Fruit fly (Drosophila melanogaster) whole organism, embryonic: ENCODE data around the gene CG13046.

ENCODE experiments used
- Atf-2 ChIP-seq: fragments of 200-800 bp; sonication (Bioruptor generic); optimal IDR thresholded peaks from 2 replicates; lab custom pipeline; 2016; ENCODE audit warnings: missing biosample characterization, missing genetic modification characterization
- Bgb ChIP-seq: fragments of 200-800 bp; sonication (Bioruptor generic); IDR thresholded peaks from 2 replicates; pipeline ENCODE4 v1.3.6; 2022; ENCODE audit warnings: missing biosample characterization, missing genetic modification characterization; ENCODE audit not compliant: partially characterized antibody
- BtbVII ChIP-seq: fragments of 200-800 bp; sonication (Bioruptor generic); optimal IDR thresholded peaks from 3 replicates; lab custom pipeline; 2017; ENCODE audit warnings: missing biosample characterization, mild to moderate bottlenecking, missing genetic modification characterization
- CG10462 ChIP-seq: fragments of 200-800 bp; sonication (Bioruptor generic); optimal IDR thresholded peaks from 2 replicates; lab custom pipeline; 2016; ENCODE audit warnings: missing biosample characterization, missing genetic modification characterization
- CG11723 ChIP-seq: fragments of 200-800 bp; sonication (Bioruptor generic); optimal IDR thresholded peaks from 2 replicates; lab custom pipeline; 2017; ENCODE audit warnings: missing biosample characterization, mild to moderate bottlenecking, missing genetic modification characterization
- CG12769 ChIP-seq: fragments of 200-800 bp; sonication (Bioruptor generic); optimal IDR thresholded peaks from 2 replicates; lab custom pipeline; 2019; ENCODE audit warnings: missing biosample characterization, mild to moderate bottlenecking, missing genetic modification characterization, moderate library complexity
- CG13287 ChIP-seq: fragments of 200-800 bp; sonication (Bioruptor generic); IDR thresholded peaks from 2 replicates; pipeline ENCODE4 v1.3.6; 2022; ENCODE audit warnings: missing biosample characterization, missing genetic modification characterization; ENCODE audit not compliant: partially characterized antibody
- CG15514 ChIP-seq: fragments of 200-800 bp; sonication (Bioruptor generic); optimal IDR thresholded peaks from 3 replicates; lab custom pipeline; 2017; ENCODE audit warnings: missing biosample characterization, missing genetic modification characterization, mild to moderate bottlenecking, moderate library complexity, missing genetic modification reagents
- CG17612 ChIP-seq: fragments of 200-800 bp; sonication (Bioruptor generic); IDR thresholded peaks from 2 replicates; pipeline ENCODE4 v1.3.6; 2022; ENCODE audit warnings: missing biosample characterization, missing genetic modification characterization
- CG18262 ChIP-seq: fragments of 200-800 bp; optimal IDR thresholded peaks from 3 replicates; lab custom pipeline; 2019; ENCODE audit warnings: missing biosample characterization, mild to moderate bottlenecking, missing genetic modification characterization, moderate library complexity
- CG4328 ChIP-seq: fragments of 200-800 bp; sonication (Bioruptor generic); optimal IDR thresholded peaks from 3 replicates; lab custom pipeline; 2017; ENCODE audit warnings: missing biosample characterization, missing genetic modification reagents, missing genetic modification characterization
- CG6683 ChIP-seq: fragments of 200-800 bp; sonication (Bioruptor generic); optimal IDR thresholded peaks from 2 replicates; lab custom pipeline; 2017; ENCODE audit warnings: missing biosample characterization, mild to moderate bottlenecking, missing genetic modification characterization, missing genetic modification reagents
- CG7987 ChIP-seq: fragments of 200-800 bp; sonication (Bioruptor generic); optimal IDR thresholded peaks from 2 replicates; lab custom pipeline; 2018; ENCODE audit warnings: missing biosample characterization, mild to moderate bottlenecking, missing genetic modification characterization, moderate library complexity
- CG8290 ChIP-seq, 3 experiments: fragments of 200-800 bp; sonication (Bioruptor generic); optimal IDR thresholded peaks; 2 replicates each; lab custom pipeline; 2016 to 2019; ENCODE audit warnings: missing biosample characterization in 3 of 3, missing genetic modification characterization in 3 of 3, mild to moderate bottlenecking in 2 of 3, moderate library complexity in 1 of 3
- Doc3 ChIP-seq: fragments of 200-800 bp; sonication (Bioruptor generic); IDR thresholded peaks from 3 replicates; pipeline ENCODE4 v1.3.6; 2022; ENCODE audit warnings: missing biosample characterization, missing genetic modification characterization; ENCODE audit not compliant: partially characterized antibody
- E2f2 ChIP-seq: fragments of 200-800 bp; sonication (Bioruptor generic); IDR thresholded peaks from 2 replicates; pipeline ENCODE4 v1.3.6; 2022; ENCODE audit warnings: missing biosample characterization, missing genetic modification characterization
- ERR ChIP-seq: fragments of 200-800 bp; sonication (Bioruptor generic); optimal IDR thresholded peaks from 2 replicates; lab custom pipeline; 2016; ENCODE audit warnings: missing biosample characterization, missing genetic modification characterization
- Elba2 ChIP-seq: fragments of 200-800 bp; sonication (Bioruptor generic); optimal IDR thresholded peaks from 3 replicates; lab custom pipeline; 2016; ENCODE audit warnings: missing biosample characterization, missing genetic modification characterization
- Fer2 ChIP-seq: fragments of 200-800 bp; sonication (Bioruptor generic); optimal IDR thresholded peaks from 2 replicates; lab custom pipeline; 2018; ENCODE audit warnings: missing biosample characterization, mild to moderate bottlenecking, missing genetic modification characterization, moderate library complexity
- Med ChIP-seq: fragments of 200-800 bp; sonication (Bioruptor generic); peaks from one replicate; lab custom pipeline; 2016; ENCODE audit warnings: missing biosample characterization, missing genetic modification characterization, mild to moderate bottlenecking, inconsistent platforms, moderate library complexity
- Mrtf ChIP-seq: fragments of 200-800 bp; sonication (Bioruptor generic); IDR thresholded peaks from 3 replicates; pipeline ENCODE4 v1.3.6; 2022; ENCODE audit warnings: missing biosample characterization, missing genetic modification characterization
- Optix ChIP-seq: fragments of 200-800 bp; sonication (Bioruptor generic); IDR thresholded peaks from 3 replicates; pipeline ENCODE4 v1.3.6; 2022; ENCODE audit warnings: missing biosample characterization, missing genetic modification characterization
- Pdp1 ChIP-seq, 2 experiments: fragments of 200-800 bp; sonication (Bioruptor generic); optimal IDR thresholded peaks; 3 replicates each; lab custom pipeline; 2016; ENCODE audit warnings: missing biosample characterization in 2 of 2, missing genetic modification characterization in 2 of 2, mild to moderate bottlenecking in 1 of 2, moderate library complexity in 1 of 2
- Spps ChIP-seq: fragments of 200-800 bp; sonication (Bioruptor generic); optimal IDR thresholded peaks from 2 replicates; lab custom pipeline; 2018; ENCODE audit warnings: missing biosample characterization, mild to moderate bottlenecking, missing genetic modification characterization
- TFAM ChIP-seq: fragments of 200-800 bp; sonication (Bioruptor generic); optimal IDR thresholded peaks from 2 replicates; lab custom pipeline; 2017; ENCODE audit warnings: missing biosample characterization, missing genetic modification characterization, inconsistent platforms
- Xbp1 ChIP-seq: fragments of 200-800 bp; sonication (Bioruptor generic); optimal IDR thresholded peaks from 3 replicates; lab custom pipeline; 2016; ENCODE audit warnings: missing biosample characterization, mild to moderate bottlenecking, missing genetic modification characterization
- bbx ChIP-seq: fragments of 200-800 bp; sonication (Bioruptor generic); IDR thresholded peaks from 2 replicates; pipeline ENCODE4 v1.3.6; 2022; ENCODE audit warnings: missing biosample characterization, missing genetic modification characterization; ENCODE audit not compliant: partially characterized antibody
- ci ChIP-seq: fragments of 200-800 bp; sonication (Bioruptor generic); IDR thresholded peaks from 3 replicates; pipeline ENCODE4 v1.3.6; 2022; ENCODE audit warnings: missing biosample characterization, missing genetic modification characterization
- fd3F ChIP-seq: fragments of 200-800 bp; sonication (Bioruptor generic); optimal IDR thresholded peaks from 2 replicates; lab custom pipeline; 2018; ENCODE audit warnings: missing biosample characterization, mild to moderate bottlenecking, missing genetic modification characterization, moderate library complexity
- ftz-f1 ChIP-seq: fragments of 200-800 bp; sonication (Bioruptor generic); optimal IDR thresholded peaks from 2 replicates; lab custom pipeline; 2016; ENCODE audit warnings: missing biosample characterization, missing genetic modification characterization
- lola ChIP-seq, 3 experiments: fragments of >200 bp in 2 of 3; fragments of 200-800 bp in 1 of 3; sonication (Bioruptor generic) in 1 of 3; optimal IDR thresholded peaks; 2 replicates each; lab custom pipeline; 2017 to 2019; ENCODE audit warnings: missing biosample characterization in 3 of 3, missing genetic modification characterization in 3 of 3, mild to moderate bottlenecking in 1 of 3, moderate library complexity in 1 of 3
- vvl ChIP-seq: fragments of 200-800 bp; sonication (Bioruptor generic); IDR thresholded peaks from 2 replicates; pipeline ENCODE4 v1.3.6; 2022; ENCODE audit warnings: missing biosample characterization, missing genetic modification characterization
- wek ChIP-seq: fragments of 200-800 bp; sonication (Bioruptor generic); optimal IDR thresholded peaks from 3 replicates; lab custom pipeline; 2018; ENCODE audit warnings: missing biosample characterization, mild to moderate bottlenecking, missing genetic modification characterization, moderate library complexity
- zen2 ChIP-seq: fragments of 200-800 bp; sonication (Bioruptor generic); IDR thresholded peaks from 3 replicates; pipeline ENCODE4 v1.3.6; 2022; ENCODE audit warnings: missing biosample characterization, missing genetic modification characterization; ENCODE audit not compliant: partially characterized antibody

The CG13046 gene

dm6 chr3L:16334876-16335275 lies 46.7 kb upstream of the CG13046 start:
- peak; percentile 96 for TF ChIP-seq CG15514 (GFP tag; lab: Kevin White, UChicago)
- TF ChIP-seq zen2 (GFP tag; lab: Robert Waterston, UW): 0 out of 3 replicates have a peak, but pooled peaks have one; percentile 13
- TF ChIP-seq bbx (GFP tag; lab: Robert Waterston, UW): peak; percentile 38; the same call in 1 of the 2 replicates
- TF ChIP-seq TFAM (GFP tag; lab: Kevin White, UChicago): no peak
- TF ChIP-seq Atf-2 (GFP tag; lab: Kevin White, UChicago): no peak
- TF ChIP-seq CG13287 (GFP tag; lab: Robert Waterston, UW): peak; percentile 45; the same call in 1 of the 2 replicates
- no peak for TF ChIP-seq Fer2 (tag; lab: Kevin White, UChicago)
- peak in 1 of 3 experiments; percentile 53 for TF ChIP-seq lola (GFP tag; optimal IDR thresholded peaks at IDR 0.05; lab: Kevin White, UChicago)
- TF ChIP-seq CG12769 (tag; lab: Kevin White, UChicago): peak; percentile 46
- peak; percentile 18; the same call in 1 of the 2 replicates for TF ChIP-seq Bgb (GFP tag; lab: Robert Waterston, UW)
- TF ChIP-seq ftz-f1: peak; percentile 44
- peak in 1 of 2 experiments; percentile 65 for TF ChIP-seq Pdp1 (GFP tag; optimal IDR thresholded peaks at IDR 0.05; lab: Kevin White, UChicago)
- TF ChIP-seq Med: peak; percentile 75
- TF ChIP-seq CG17612 (GFP tag; lab: Robert Waterston, UW): peak; percentile 35; the same call in 1 of the 2 replicates
- TF ChIP-seq E2f2 (GFP tag; lab: Robert Waterston, UW): peak; percentile 9; the same call in 1 of the 2 replicates
- no peak for TF ChIP-seq Xbp1 (GFP tag; lab: Kevin White, UChicago)
- TF ChIP-seq ci: peak; percentile 58; the same call in 1 of the 3 replicates
- TF ChIP-seq Elba2: no peak
- TF ChIP-seq CG8290 (GFP tag; optimal IDR thresholded peaks at IDR 0.05; lab: Kevin White, UChicago): no peak
- peak in 1 of 2 experiments; percentile 31 for TF ChIP-seq CG8290 (tag; optimal IDR thresholded peaks at IDR 0.05; lab: Kevin White, UChicago)
- TF ChIP-seq vvl: peak; percentile 24; the same call in 1 of the 2 replicates

dm6 chr3L:16333013-16333412 lies 44.8 kb upstream of the CG13046 start, which contains the start of gene CG13056:
CG13056 (plus strand) TSS chr3L:16333313.
- TF ChIP-seq CG7987 (GFP tag; lab: Kevin White, UChicago): no peak
- TF ChIP-seq CG11723 (GFP tag; lab: Kevin White, UChicago): no peak

dm6 chr3L:16331633-16332032 lies 43.4 kb upstream of the CG13046 start, which contains the start of gene retinin:
retinin (plus strand) TSS chr3L:16331933.
- TF ChIP-seq Spps (tag; lab: Kevin White, UChicago) (no peak), E2f2 (GFP tag; lab: Robert Waterston, UW) (no peak), CG10462 (no peak), ERR (GFP tag; lab: Kevin White, UChicago) (no peak), CG6683 (GFP tag; lab: Kevin White, UChicago) (no peak), fd3F (no peak), Mrtf (no peak), CG4328 (GFP tag; lab: Kevin White, UChicago) (no peak), CG18262 (tag; lab: Kevin White, UChicago) (no peak), Optix (GFP tag; lab: Robert Waterston, UW) (no peak), Doc3 (GFP tag; lab: Robert Waterston, UW) (no peak), BtbVII (GFP tag; lab: Kevin White, UChicago) (no peak), ftz-f1 (no peak), wek (GFP tag; lab: Kevin White, UChicago) (no peak)
- TF ChIP-seq, all 482 proteins: peak for 0
